Worm (Caenorhabditis elegans): ENCODE data around the gene F36H12.3.
"Not testable (repeated sequence)": the region's sequence is repeated elsewhere in the genome, so short reads cannot be mapped to it uniquely, and the experiment has no call there.

F36H12.3 gene

ce11 chrIV:5277752-5278151 lies 5.1 kb downstream of the F36H12.3 start, which contains the start of gene F36H12.17:
F36H12.17 (minus strand) TSS chrIV:5277852.
- TF ChIP-seq W03F9.2 (tag; optimal IDR thresholded peaks at IDR 0.05) (no peak), dao-5 (tag; optimal IDR thresholded peaks at IDR 0.05) (no peak), him-1 (tag; optimal IDR thresholded peaks at IDR 0.05) (no peak)

- TF ChIP-seq him-1 (tag; optimal IDR thresholded peaks at IDR 0.05) (no peak), dao-5 (tag; optimal IDR thresholded peaks at IDR 0.05) (no peak), W03F9.2 (tag; optimal IDR thresholded peaks at IDR 0.05) (no peak)
Measured at ce11 chrIV:5281457-5281856, 8.8 kb downstream of the F36H12.3 start.

DNA sequence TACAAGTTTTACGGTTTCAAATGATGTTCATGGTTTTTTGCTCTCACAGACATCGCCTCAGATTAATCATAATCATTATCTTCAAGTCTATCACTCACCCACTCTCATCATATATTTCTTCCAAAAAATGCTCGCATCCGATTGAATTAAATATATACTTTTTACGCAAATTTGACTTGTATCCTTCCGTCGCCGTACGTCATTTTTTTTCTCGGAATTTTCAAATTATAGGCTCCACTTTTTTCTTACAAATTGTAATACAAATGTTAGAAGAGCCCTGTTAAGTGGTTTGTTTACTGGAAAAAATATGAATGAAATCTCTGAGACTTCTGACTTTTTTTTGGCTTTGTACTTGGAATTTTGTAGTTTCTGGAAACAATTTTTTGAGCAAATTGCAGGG lies 14.6 kb downstream of the F36H12.3 start:
- TF ChIP-seq him-1 (tag; optimal IDR thresholded peaks at IDR 0.05) (no peak), W03F9.2 (tag; optimal IDR thresholded peaks at IDR 0.05) (no peak), dao-5 (tag; optimal IDR thresholded peaks at IDR 0.05) (no peak)

ce11 chrIV:5288932-5289331 lies 16.3 kb downstream of the F36H12.3 start:
- no peak for TF ChIP-seq dao-5 (tag; optimal IDR thresholded peaks at IDR 0.05)
- no peak for TF ChIP-seq W03F9.2 (tag; optimal IDR thresholded peaks at IDR 0.05)
- no peak for TF ChIP-seq him-1 (tag; optimal IDR thresholded peaks at IDR 0.05)

- no peak for TF ChIP-seq him-1 (tag; optimal IDR thresholded peaks at IDR 0.05)
- TF ChIP-seq W03F9.2 (tag; optimal IDR thresholded peaks at IDR 0.05): no peak
Measured at ce11 chrIV:5290547-5290946, 17.9 kb downstream of the F36H12.3 start, which contains the start of gene nlp-47. nlp-47 (plus strand) TSS chrIV:5290847.

DNA sequence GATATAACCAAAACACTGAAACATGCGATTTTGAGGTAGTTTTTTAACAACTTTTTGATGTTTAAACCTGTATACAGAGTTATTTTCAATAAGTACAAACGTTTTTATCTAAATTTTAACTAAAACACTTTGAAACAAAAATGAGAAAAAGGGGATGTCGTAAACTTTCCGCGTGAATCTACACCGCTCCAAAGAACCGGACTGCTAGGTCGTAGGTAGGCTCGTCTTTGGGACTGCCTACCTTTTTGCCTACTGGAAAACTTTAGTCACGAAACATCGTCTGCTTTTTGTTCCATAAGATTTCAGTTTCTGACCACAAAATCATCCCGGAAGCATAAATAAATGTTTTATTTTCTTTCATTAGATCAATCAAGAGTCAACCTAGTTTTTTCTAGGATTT lies 18.6 kb downstream of the F36H12.3 start:
- TF ChIP-seq dao-5 (tag; optimal IDR thresholded peaks at IDR 0.05) (no peak), W03F9.2 (tag; optimal IDR thresholded peaks at IDR 0.05) (no peak)

ce11 chrIV:5294467-5294866 lies 21.8 kb downstream of the F36H12.3 start:
- TF ChIP-seq him-1 (tag; optimal IDR thresholded peaks at IDR 0.05) (no peak), W03F9.2 (tag; optimal IDR thresholded peaks at IDR 0.05) (no peak)

DNA sequence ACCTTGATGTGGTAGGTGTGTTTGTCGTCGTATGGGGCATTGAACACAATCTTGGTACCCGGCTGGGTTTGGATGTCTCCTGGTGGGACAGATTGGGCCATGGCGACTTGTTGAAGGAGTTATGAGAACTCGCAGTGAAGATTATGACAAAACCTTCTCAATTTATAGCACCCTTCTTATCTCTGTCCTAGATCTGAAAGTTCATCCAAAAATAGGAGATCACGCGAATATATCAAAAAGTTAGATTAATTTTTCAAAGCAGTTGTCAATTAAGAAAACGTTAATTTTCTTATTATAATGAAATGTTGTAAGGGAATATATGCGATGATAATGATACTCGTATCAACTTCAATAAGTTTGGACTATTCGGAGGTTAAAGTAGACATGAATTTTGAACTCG lies 22.6 kb downstream of the F36H12.3 start, which contains the start of gene msp-51:
Gene msp-51 (minus strand): TSS at position 101 of the 400 bp plus-strand sequence.
- not testable (repeated sequence) for TF ChIP-seq W03F9.2, him-1, dao-5 (tag; optimal IDR thresholded peaks at IDR 0.05)

DNA sequence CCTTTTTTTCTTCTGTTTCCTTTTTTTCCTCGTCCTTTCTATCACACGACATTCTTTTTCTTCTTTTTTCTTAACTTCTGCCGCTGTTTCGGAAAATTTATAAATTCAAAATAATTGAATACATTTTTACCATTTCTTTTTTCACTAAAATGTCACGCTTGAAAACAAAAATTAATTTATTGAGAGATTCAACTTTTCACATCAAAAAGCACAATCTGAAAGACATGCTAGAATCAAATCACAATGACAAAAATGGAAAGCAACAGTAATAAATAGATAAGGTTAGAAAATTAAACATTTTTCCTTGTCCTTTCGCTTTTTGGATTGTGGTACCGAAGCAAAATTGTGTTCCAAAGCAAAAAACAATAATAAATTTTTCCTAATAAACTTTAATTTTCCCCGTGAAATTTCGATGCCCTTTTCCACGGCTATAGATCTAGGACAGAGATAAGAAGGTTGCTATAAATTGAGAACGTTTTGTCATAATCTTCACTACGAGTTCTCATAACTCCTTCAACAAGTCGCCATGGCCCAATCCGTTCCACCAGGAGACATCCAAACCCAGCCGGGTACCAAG lies 24.9 kb downstream of the F36H12.3 start, which contains the start of the genes ZK354.6 and msp-113:
Gene ZK354.6 (minus strand): TSS at position 101 of the 577 bp plus-strand sequence.
Gene msp-113 (plus strand): TSS at position 527 of the 577 bp plus-strand sequence.
- no peak for TF ChIP-seq him-1 (tag; optimal IDR thresholded peaks at IDR 0.05)
- TF ChIP-seq W03F9.2 (tag; optimal IDR thresholded peaks at IDR 0.05): no peak
- no peak for TF ChIP-seq dao-5 (tag; optimal IDR thresholded peaks at IDR 0.05)

DNA sequence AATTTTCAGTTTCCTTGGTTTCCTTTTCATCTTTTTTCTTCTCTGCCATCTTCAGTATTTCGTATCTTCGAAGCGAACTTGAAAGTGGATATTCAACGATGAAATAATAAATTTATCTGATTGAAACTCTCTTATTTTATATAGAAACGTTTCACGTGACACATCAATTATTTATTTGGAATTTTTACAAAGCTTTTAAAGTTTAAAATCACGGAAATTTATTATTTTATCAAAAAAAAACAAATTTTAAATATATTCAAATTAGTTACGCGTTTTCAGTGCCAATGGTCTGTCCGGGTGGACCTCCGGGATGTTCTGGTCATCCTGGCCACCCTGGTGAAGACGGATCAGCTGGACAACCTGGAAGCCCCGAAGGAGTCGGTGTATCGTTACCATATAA lies 30.4 kb downstream of the F36H12.3 start, which contains the start of gene ZK354.7:
Gene ZK354.7 (minus strand): TSS at position 101 of the 400 bp plus-strand sequence.
- TF ChIP-seq him-1 (tag; optimal IDR thresholded peaks at IDR 0.05): no peak
- TF ChIP-seq W03F9.2 (tag; optimal IDR thresholded peaks at IDR 0.05): no peak
- no peak for TF ChIP-seq dao-5 (tag; optimal IDR thresholded peaks at IDR 0.05)

DNA sequence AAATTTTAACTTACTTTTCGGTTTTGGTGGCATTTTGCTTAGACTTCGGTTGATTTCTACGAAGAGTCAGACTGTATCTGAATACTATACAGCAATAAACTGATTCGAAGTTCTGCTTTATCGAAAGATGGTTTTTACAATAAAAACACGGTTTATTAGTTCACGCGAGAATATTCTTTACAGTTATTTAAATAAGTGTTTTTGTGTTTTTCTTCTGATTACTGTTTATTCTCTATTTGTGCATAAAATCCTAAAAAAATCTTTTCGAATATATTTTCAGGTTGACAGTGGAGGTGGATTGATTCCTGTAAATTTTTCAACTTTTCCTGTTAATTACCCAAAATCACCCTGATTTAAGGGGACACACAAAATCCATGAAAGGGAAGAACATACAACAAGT lies 33.4 kb downstream of the F36H12.3 start, which contains the start of gene ZK354.8:
Gene ZK354.8 (minus strand): TSS at position 101 of the 400 bp plus-strand sequence.
- TF ChIP-seq him-1 (tag; optimal IDR thresholded peaks at IDR 0.05) (no peak), W03F9.2 (tag; optimal IDR thresholded peaks at IDR 0.05) (no peak), dao-5 (tag; optimal IDR thresholded peaks at IDR 0.05) (no peak)

DNA sequence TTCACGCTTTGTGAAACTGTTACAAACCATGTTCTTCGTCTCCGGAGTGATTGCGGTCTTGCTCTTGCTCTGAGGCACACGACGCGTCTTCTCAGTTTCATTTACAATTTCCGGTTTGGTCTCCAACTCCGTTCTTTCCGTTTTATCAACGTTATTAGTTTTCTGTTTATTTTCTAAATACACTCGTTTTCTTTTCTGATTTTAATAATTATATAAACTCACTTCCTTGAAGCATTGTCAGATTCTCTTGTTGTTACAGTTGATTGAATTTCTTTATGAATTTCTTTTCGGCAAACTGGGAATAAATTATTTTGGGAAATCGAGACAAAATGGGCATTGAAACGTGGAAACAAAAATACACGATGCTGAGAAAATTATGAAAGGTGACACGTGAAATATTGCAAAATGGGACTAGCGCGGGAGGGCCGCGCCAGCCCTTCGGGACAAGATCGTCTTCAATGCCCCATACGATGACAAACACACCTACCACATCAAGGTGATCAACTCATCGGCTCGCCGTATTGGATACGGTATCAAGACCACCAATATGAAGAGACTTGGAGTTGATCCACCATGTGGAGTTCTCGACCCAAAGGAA lies 35.5 kb downstream of the F36H12.3 start, which contains the start of the genes ZK354.9 and msp-58:
Gene ZK354.9 (minus strand): TSS at position 101 of the 598 bp plus-strand sequence.
Gene msp-58 (plus strand): TSS at position 548 of the 598 bp plus-strand sequence.
- TF ChIP-seq him-1, dao-5, W03F9.2 (tag; optimal IDR thresholded peaks at IDR 0.05): not testable (repeated sequence)

DNA sequence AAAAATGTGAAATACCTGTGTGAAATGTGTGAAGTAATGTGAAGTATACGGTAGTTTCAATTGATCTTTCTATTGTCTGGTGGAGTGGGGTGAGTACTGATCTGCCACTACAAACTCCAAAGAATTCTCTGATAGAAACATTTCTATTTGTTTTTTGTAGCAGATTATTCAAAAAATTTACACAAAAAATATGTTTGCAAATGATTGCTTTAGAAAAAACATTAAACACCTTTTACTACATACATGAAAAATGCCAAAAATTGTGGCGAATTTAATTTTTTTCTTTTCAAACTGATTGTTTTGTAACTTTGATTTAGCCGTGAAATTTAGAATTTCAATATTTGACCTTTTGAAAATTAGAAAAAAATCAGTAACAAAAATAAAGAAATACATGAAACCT lies 37.1 kb downstream of the F36H12.3 start, which contains the start of gene ZK354.3:
Gene ZK354.3 (plus strand): TSS at position 301 of the 400 bp plus-strand sequence.
- TF ChIP-seq W03F9.2 (tag; optimal IDR thresholded peaks at IDR 0.05) (no peak), him-1 (tag; optimal IDR thresholded peaks at IDR 0.05) (no peak), dao-5 (tag; optimal IDR thresholded peaks at IDR 0.05) (no peak)

- TF ChIP-seq him-1, W03F9.2, dao-5 (tag; optimal IDR thresholded peaks at IDR 0.05): not testable (repeated sequence)
Measured at ce11 chrIV:5313011-5313410, 40.4 kb downstream of the F36H12.3 start, which contains the start of the genes msp-59 and ZK354.2. msp-59 (minus strand) TSS chrIV:5313111. ZK354.2 (plus strand) TSS chrIV:5313405.

All from whole organism, L4/young adult.